Worm (Caenorhabditis elegans): Measurements from ENCODE around the gene clec-207.

The clec-207 gene

DNA sequence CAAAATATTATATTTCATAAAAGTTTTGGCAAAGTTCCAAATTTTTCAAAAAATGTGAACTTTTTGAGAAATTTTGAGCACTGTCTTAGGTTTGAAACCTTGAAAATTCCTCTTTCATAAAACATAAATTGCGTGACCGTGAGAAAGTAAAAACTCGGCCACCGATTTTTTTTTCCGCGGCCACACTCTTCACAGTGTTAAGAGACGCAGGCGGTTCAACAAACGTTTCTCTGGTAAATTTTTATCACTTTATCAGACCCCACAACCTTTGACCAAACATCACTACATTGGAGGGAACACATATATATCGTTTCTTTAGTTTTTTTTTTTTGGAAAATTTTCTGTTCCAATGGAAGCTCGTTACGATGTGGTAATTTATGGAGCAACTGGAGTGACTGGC, 26.6 kb downstream of the clec-207 start, which contains the start of gene F22F7.2 (continued):
- TF ChIP-seq egl-13 (tag; optimal IDR thresholded peaks at IDR 0.05) (no peak), xbp-1 (tag; optimal IDR thresholded peaks at IDR 0.05) (no peak), zip-4 (GFP tag; optimal IDR thresholded peaks at IDR 0.05) (no peak), nhr-47 (tag; optimal IDR thresholded peaks at IDR 0.05) (no peak), ama-1 (optimal IDR thresholded peaks at IDR 0.05) (no peak), tlp-1 (tag; optimal IDR thresholded peaks at IDR 0.05) (no peak)

DNA sequence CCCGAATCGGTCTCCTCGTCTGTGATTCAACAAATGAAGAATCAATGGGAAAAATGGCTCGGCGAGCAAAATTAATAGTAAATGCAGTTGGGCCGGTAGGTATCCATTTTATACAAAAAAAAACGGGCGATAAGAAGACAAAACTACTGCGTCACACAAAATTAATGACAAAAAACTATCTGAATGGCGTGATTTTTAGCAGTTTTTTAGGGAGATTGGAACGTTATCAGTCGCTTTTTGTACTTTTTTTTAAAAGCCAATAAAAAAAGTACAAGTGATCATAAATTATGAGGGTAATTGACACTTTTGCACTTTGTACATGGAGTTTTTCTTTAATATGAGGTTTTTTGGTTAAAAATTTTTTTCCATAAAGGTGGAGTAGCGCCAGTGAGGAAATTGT, 27.3 kb downstream of the clec-207 start:
- TF ChIP-seq snpc-4 (tag; optimal IDR thresholded peaks at IDR 0.05) (no peak), isw-1 (GFP tag; IDR thresholded peaks at IDR 0.05) (no peak), unc-30 (tag; optimal IDR thresholded peaks at IDR 0.05) (no peak), ceh-90 (tag; optimal IDR thresholded peaks at IDR 0.05) (no peak), skn-1 (tag; optimal IDR thresholded peaks at IDR 0.05) (no peak)

DNA sequence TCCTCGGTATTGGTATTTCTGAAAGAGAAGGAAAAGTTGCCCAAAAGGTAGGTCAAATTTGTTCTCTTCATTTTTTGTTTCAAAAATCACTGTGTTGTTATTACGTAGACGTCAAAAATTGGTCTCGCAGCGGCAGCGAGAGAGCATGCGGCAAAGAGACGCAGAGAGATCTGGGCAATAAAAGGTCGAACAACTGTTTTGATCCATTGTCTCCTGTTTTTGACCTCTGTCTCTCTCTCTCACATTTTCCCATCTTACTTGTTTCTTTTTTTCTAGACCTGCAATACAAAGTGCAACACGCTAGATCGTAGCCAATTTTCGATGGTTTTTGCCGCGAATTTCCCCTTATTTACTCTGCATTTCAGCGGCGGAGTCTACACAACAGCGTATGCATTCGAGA, 30.7 kb downstream of the clec-207 start:
- peak; percentile 73 for TF ChIP-seq rnt-1 (tag; optimal IDR thresholded peaks at IDR 0.05)
- no peak for TF ChIP-seq efl-1 (optimal IDR thresholded peaks at IDR 0.05)
- TF ChIP-seq efl-1 (GFP tag; optimal IDR thresholded peaks at IDR 0.05 in 1 of 2) = peak in 1 of 2 experiments; percentile 88
- TF ChIP-seq egl-27 (tag; optimal IDR thresholded peaks at IDR 0.05) = no peak
- no peak for TF ChIP-seq jun-1 (tag; optimal IDR thresholded peaks at IDR 0.05)

DNA sequence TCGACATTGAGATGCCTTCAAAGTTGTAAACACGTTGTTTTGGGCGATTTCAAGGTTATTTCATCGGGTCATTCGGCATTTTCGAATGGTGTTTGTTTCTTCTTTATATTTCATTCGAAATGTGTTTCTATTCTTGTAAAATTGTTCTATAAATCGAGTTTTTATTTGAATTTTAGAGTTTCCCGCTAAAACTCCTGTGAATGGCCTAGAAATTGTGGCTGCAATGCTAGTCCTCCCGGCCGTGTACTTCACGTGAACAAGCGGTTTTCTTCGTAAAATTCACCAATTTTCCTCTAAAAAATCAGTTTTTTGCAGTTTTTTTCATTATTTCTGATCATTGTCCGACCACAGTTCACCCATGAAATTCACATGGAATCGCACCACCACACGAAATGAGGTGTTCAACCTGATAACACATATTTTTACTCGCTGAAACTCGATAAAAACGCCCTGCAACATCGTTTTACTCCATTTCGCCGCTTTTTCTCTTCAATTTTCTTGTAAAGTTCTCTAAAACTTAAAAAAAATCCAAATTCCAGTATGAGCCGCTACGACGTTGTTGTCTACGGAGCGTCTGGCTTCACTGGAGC, 31.2 kb downstream of the clec-207 start, which contains the start of gene ldp-1:
Gene ldp-1 (plus strand): TSS at position 540 of the 590 bp plus-strand sequence.
- peak in 1 of 2 experiments; percentile 94 for TF ChIP-seq ztf-11 (tag; optimal IDR thresholded peaks at IDR 0.05)
- TF ChIP-seq hlh-17 (GFP tag; optimal IDR thresholded peaks at IDR 0.05; ENCODE audit: borderline replicate concordance) = no peak
- no peak for TF ChIP-seq tlp-1 (tag; optimal IDR thresholded peaks at IDR 0.05)
- TF ChIP-seq pag-3 (tag; optimal IDR thresholded peaks at IDR 0.05; ENCODE audit: borderline replicate concordance, insufficient read depth) = no peak
- no peak for TF ChIP-seq nhr-12 (tag; optimal IDR thresholded peaks at IDR 0.05)
- peak; percentile 88 for TF ChIP-seq nhr-19 (GFP tag; conservative IDR thresholded peaks at IDR 0.05)
- peak; percentile 6 for TF ChIP-seq aly-2 (tag; optimal IDR thresholded peaks at IDR 0.05)
- no peak for TF ChIP-seq nhr-28 (tag; optimal IDR thresholded peaks at IDR 0.05)
- TF ChIP-seq xbp-1 (tag; optimal IDR thresholded peaks at IDR 0.05) = peak; percentile 81
- TF ChIP-seq unc-30 (tag; optimal IDR thresholded peaks at IDR 0.05) = no peak
- TF ChIP-seq aha-1 (tag; optimal IDR thresholded peaks at IDR 0.05) = no peak
- peak; percentile 82 for TF ChIP-seq nhr-20 (tag; optimal IDR thresholded peaks at IDR 0.05)
- peak; percentile 22 for TF ChIP-seq snpc-4 (tag; optimal IDR thresholded peaks at IDR 0.05)
- peak; percentile 16 for TF ChIP-seq F16B12.6 (tag; optimal IDR thresholded peaks at IDR 0.05)
- peak; percentile 76 for TF ChIP-seq fkh-8 (tag; optimal IDR thresholded peaks at IDR 0.05)
- TF ChIP-seq hlh-4 (tag; optimal IDR thresholded peaks at IDR 0.05) = peak; percentile 59
- TF ChIP-seq nhr-71 (tag; optimal IDR thresholded peaks at IDR 0.05) = peak; percentile 89
- TF ChIP-seq nhr-47 (tag; optimal IDR thresholded peaks at IDR 0.05) = peak; percentile 92
- TF ChIP-seq zip-4 (GFP tag; optimal IDR thresholded peaks at IDR 0.05) = peak; percentile 36
- peak; percentile 95 for TF ChIP-seq lir-3 (tag; optimal IDR thresholded peaks at IDR 0.05; ENCODE audit: poor library complexity)
- TF ChIP-seq mep-1 (tag; optimal IDR thresholded peaks at IDR 0.05) = peak; percentile 65
- no peak for TF ChIP-seq unc-130 (tag; optimal IDR thresholded peaks at IDR 0.05)
- TF ChIP-seq fkh-4 (tag; optimal IDR thresholded peaks at IDR 0.05; ENCODE audit: borderline replicate concordance) = peak; percentile 94
- TF ChIP-seq lsy-2 (tag; optimal IDR thresholded peaks at IDR 0.05) = peak; percentile 76
- peak; percentile 80 for TF ChIP-seq ceh-8 (GFP tag; optimal IDR thresholded peaks at IDR 0.05)
- peak; percentile 96 for TF ChIP-seq ceh-90 (tag; optimal IDR thresholded peaks at IDR 0.05)
- peak; percentile 93 to 94 for TF ChIP-seq lin-35 (GFP tag; optimal IDR thresholded peaks at IDR 0.05)
- no peak for TF ChIP-seq jun-1 (tag; optimal IDR thresholded peaks at IDR 0.05)
- TF ChIP-seq pax-3 (tag; optimal IDR thresholded peaks at IDR 0.05) = peak; percentile 89
- peak; percentile 60 for TF ChIP-seq ceh-63 (GFP tag; optimal IDR thresholded peaks at IDR 0.05)
- peak; percentile 34 for TF ChIP-seq blmp-1 (tag; optimal IDR thresholded peaks at IDR 0.05)
- peak; percentile 67 for TF ChIP-seq Y116A8C.19 (tag; optimal IDR thresholded peaks at IDR 0.05; ENCODE audit: borderline replicate concordance)
- TF ChIP-seq ama-1 (optimal IDR thresholded peaks at IDR 0.05) = no peak
- TF ChIP-seq lin-13 (GFP tag; optimal IDR thresholded peaks at IDR 0.05) = peak; percentile 67
- TF ChIP-seq lin-39 (tag; optimal IDR thresholded peaks at IDR 0.05) = peak; percentile 20
- peak; percentile 81 for TF ChIP-seq C04F5.9 (tag; optimal IDR thresholded peaks at IDR 0.05)
- TF ChIP-seq grh-1 (GFP tag; IDR thresholded peaks at IDR 0.05) = peak; percentile 75
- TF ChIP-seq zag-1 (tag; optimal IDR thresholded peaks at IDR 0.05) = no peak

Data from whole organism, L1 larva.